Fruit fly (Drosophila melanogaster): Measurements from ENCODE around the gene CG9547.

CG9547 gene

dm6 chr2L:6526996-6527395 is 32.7 kb upstream of the CG9547 start (continued):
- TF ChIP-seq Nf-YC (tag; optimal IDR thresholded peaks at IDR 0.05) (peak; percentile 0), Dbx (GFP tag; IDR thresholded peaks at IDR 0.05) (peak; percentile 36; the same call in 1 of the 3 replicates), Ets65A (GFP tag) (peak; percentile 85), trem (tag; optimal IDR thresholded peaks at IDR 0.05) (peak; percentile 39), BEAF-32 (GFP tag; optimal IDR thresholded peaks at IDR 0.05) (no peak), CG8290 (GFP tag; optimal IDR thresholded peaks at IDR 0.05) (peak; percentile 37), CG8290 (tag; optimal IDR thresholded peaks at IDR 0.05) (no peak), dysf (GFP tag; IDR thresholded peaks at IDR 0.05) (no peak), insv (GFP tag; optimal IDR thresholded peaks at IDR 0.05) (peak in 1 of 2 experiments; percentile 57), CG17829 (tag; optimal IDR thresholded peaks at IDR 0.05) (peak; percentile 51), CG13624 (GFP tag; optimal IDR thresholded peaks at IDR 0.05) (peak; percentile 21), CG2199 (GFP tag; IDR thresholded peaks at IDR 0.05) (peak; percentile 91), CG4404 (GFP tag; IDR thresholded peaks at IDR 0.05) (no peak), bbx (GFP tag; IDR thresholded peaks at IDR 0.05; ENCODE audit: partially characterized antibody) (peak; percentile 60; the same call in 1 of the 2 replicates), gro (GFP tag; optimal IDR thresholded peaks at IDR 0.05) (peak; percentile 47), dmrt11E (tag; optimal IDR thresholded peaks at IDR 0.05) (no peak), chif (GFP tag; optimal IDR thresholded peaks at IDR 0.05) (no peak), B-H2 (GFP tag; optimal IDR thresholded peaks at IDR 0.05) (peak; percentile 7), pita (GFP tag; optimal IDR thresholded peaks at IDR 0.05) (peak; percentile 62), CG33213 (GFP tag; optimal IDR thresholded peaks at IDR 0.05) (peak; percentile 44), so (GFP tag; IDR thresholded peaks at IDR 0.05) (no peak), CG42726 (GFP tag; IDR thresholded peaks at IDR 0.05; ENCODE audit: partially characterized antibody) (peak; percentile 82), kay (GFP tag; optimal IDR thresholded peaks at IDR 0.05) (peak; percentile 42), CG12071 (GFP tag; optimal IDR thresholded peaks at IDR 0.05) (no peak), nmo (GFP tag; optimal IDR thresholded peaks at IDR 0.05) (peak; percentile 15), crol (GFP tag; IDR thresholded peaks at IDR 0.05) (no peak), Opbp (GFP tag; IDR thresholded peaks at IDR 0.05; ENCODE audit: partially characterized antibody) (peak; percentile 56; the same call in 1 of the 3 replicates), mam (GFP tag; optimal IDR thresholded peaks at IDR 0.05) (peak; percentile 12), CoRest (tag; optimal IDR thresholded peaks at IDR 0.05) (peak; percentile 4), CG10543 (GFP tag; optimal IDR thresholded peaks at IDR 0.05) (no peak), amos (GFP tag; IDR thresholded peaks at IDR 0.05; ENCODE audit: partially characterized antibody) (peak; percentile 80), Scr (GFP tag; IDR thresholded peaks at IDR 0.05; ENCODE audit: partially characterized antibody) (no peak; the same call in 1 of the 2 replicates), lola (GFP tag; optimal IDR thresholded peaks at IDR 0.05) (peak in 1 of 3 experiments; percentile 1), Dip2 (GFP tag; IDR thresholded peaks at IDR 0.05) (peak; percentile 95), Hmr (GFP tag; optimal IDR thresholded peaks at IDR 0.05) (peak; percentile 8), Rfx (GFP tag; IDR thresholded peaks at IDR 0.05) (peak; percentile 31; the same call in 1 of the 2 replicates), sens (GFP tag) (peak; percentile 78), CG16813 (GFP tag; IDR thresholded peaks at IDR 0.05; ENCODE audit: partially characterized antibody) (peak; percentile 56; the same call in 2 of the 3 replicates), Max (GFP tag; optimal IDR thresholded peaks at IDR 0.05) (peak; percentile 13), phol (tag; optimal IDR thresholded peaks at IDR 0.05) (peak; percentile 9), Lhr (GFP tag; optimal IDR thresholded peaks at IDR 0.05) (peak; percentile 71), Usf (GFP tag; optimal IDR thresholded peaks at IDR 0.05) (no peak), CG15696 (tag; optimal IDR thresholded peaks at IDR 0.05) (peak; percentile 31), eyg (GFP tag; optimal IDR thresholded peaks at IDR 0.05) (no peak), Atf3 (GFP tag; optimal IDR thresholded peaks at IDR 0.05) (no peak), NFAT (GFP tag; IDR thresholded peaks at IDR 0.05) (peak; percentile 17; the same call in 1 of the 2 replicates), CG9609 (GFP tag; optimal IDR thresholded peaks at IDR 0.05) (no peak), twi (tag; optimal IDR thresholded peaks at IDR 0.05) (no peak), CG15514 (GFP tag; optimal IDR thresholded peaks at IDR 0.05) (peak; percentile 11), Med (GFP tag) (peak; percentile 86)

Data from whole organism, embryonic.